Fruit fly (Drosophila melanogaster): Measurements from ENCODE around the gene CG14995.
A peak's percentile ranks its signal among the peaks of the same experiment; 100 is the strongest.

Gene CG14995

DNA sequence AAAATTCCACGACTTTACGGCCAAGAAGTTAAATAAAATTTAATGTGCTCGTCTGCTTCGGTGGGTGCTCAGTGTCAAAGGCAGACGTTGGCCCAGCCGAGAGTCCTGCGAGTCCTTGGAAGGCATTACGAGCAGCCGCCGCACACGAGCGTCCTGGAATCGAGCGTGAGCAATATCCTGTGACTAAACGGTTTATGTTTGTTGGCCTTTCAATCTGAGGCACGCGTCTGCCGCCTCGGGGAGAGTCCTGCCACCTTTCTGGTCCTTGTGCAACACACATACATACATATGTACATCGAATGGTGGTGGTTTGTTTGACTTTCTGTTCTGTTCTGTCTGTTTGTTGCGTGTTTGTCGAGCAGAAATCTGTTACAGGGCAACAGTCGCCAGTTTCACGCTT lies 19.6 kb downstream of the CG14995 start:
- TF ChIP-seq Dll (optimal IDR thresholded peaks at IDR 0.05) (no peak), CG8478 (optimal IDR thresholded peaks at IDR 0.05) (no peak), usp (GFP tag; optimal IDR thresholded peaks at IDR 0.05) (no peak)

dm6 chr3L:4081243-4081642 lies 21.8 kb downstream of the CG14995 start:
- TF ChIP-seq psq (optimal IDR thresholded peaks at IDR 0.05): no peak
- no peak for TF ChIP-seq EcR (GFP tag; optimal IDR thresholded peaks at IDR 0.05)
- TF ChIP-seq CG8478 (optimal IDR thresholded peaks at IDR 0.05): no peak
- TF ChIP-seq Dll (optimal IDR thresholded peaks at IDR 0.05): no peak
- no peak for TF ChIP-seq pan (optimal IDR thresholded peaks at IDR 0.05)
- no peak for TF ChIP-seq usp (GFP tag; optimal IDR thresholded peaks at IDR 0.05)

DNA sequence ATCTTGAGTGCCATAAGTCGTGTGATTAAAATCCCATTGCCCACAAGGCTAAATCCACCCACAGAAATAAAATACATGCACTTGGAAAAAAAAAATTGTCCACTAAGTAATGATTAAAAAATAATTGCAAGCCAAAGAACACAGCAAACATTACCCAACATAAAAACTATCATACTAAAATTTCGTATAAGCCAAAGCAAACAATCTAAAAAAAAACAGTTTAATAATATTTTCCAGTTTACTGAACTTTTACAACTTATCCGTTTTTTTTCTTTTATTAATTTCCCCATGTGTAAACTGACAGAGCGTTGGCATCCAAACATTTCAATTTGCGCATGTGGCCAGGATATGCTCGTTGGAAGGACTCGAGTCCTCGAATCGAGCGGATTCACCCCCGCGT lies 22.8 kb downstream of the CG14995 start:
- TF ChIP-seq usp (GFP tag; optimal IDR thresholded peaks at IDR 0.05) (no peak), psq (optimal IDR thresholded peaks at IDR 0.05) (no peak), EcR (GFP tag; optimal IDR thresholded peaks at IDR 0.05) (no peak), pan (optimal IDR thresholded peaks at IDR 0.05) (no peak), CG8478 (optimal IDR thresholded peaks at IDR 0.05) (no peak), Dll (optimal IDR thresholded peaks at IDR 0.05) (no peak)

dm6 chr3L:4076907-4077306 lies 26.1 kb downstream of the CG14995 start:
- TF ChIP-seq EcR (GFP tag; optimal IDR thresholded peaks at IDR 0.05) (no peak), Dll (optimal IDR thresholded peaks at IDR 0.05) (no peak), CG8478 (optimal IDR thresholded peaks at IDR 0.05) (no peak), psq (optimal IDR thresholded peaks at IDR 0.05) (no peak), pan (optimal IDR thresholded peaks at IDR 0.05) (no peak), usp (GFP tag; optimal IDR thresholded peaks at IDR 0.05) (no peak)

DNA sequence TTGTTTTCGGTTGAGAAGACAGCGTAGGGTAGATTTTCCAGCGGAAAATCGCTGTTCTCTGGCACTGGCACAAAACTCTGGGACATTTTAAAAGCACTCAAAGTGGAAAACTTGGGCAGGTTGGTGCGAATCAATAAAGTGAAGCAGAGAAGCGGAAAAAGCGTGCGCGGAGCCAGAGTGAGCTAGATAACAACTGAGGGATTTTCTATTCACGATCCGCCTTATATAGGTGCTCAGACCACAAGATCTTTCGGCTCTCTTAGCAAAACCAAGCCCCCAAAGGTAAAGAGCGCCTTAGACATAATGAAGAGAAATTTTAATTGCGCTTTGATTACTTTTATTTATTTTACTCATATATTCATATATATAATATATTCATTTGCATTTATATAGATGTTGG lies 29.3 kb downstream of the CG14995 start, which contains the start of gene Faa:
TSS of gene Faa (minus strand) at position 200 of the 400 bp plus-strand sequence.
- no peak for TF ChIP-seq CG8478 (optimal IDR thresholded peaks at IDR 0.05)
- no peak for TF ChIP-seq psq (optimal IDR thresholded peaks at IDR 0.05)
- TF ChIP-seq EcR (GFP tag; optimal IDR thresholded peaks at IDR 0.05): no peak
- no peak for TF ChIP-seq Dll (optimal IDR thresholded peaks at IDR 0.05)
- TF ChIP-seq usp (GFP tag; optimal IDR thresholded peaks at IDR 0.05): no peak
- TF ChIP-seq pan (optimal IDR thresholded peaks at IDR 0.05): no peak

DNA sequence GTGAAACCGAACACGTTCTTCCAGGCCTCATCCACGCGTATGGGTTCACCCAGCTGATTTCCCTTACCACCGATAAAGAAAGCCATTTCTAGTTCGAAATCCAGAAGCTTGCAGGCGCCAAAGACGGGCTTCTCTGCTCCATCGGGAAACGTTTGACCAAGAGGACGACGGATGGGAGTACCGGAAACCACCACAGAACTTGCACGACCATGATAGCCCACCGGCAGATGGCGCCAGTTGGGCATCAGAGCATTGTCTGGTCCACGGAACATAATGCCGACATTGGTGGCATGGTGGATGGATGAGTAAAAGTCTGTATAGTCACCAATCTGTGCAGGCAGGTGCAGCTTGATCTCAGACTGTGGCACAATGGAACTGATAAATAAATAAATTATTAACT lies 30.3 kb downstream of the CG14995 start:
- TF ChIP-seq CG8478 (optimal IDR thresholded peaks at IDR 0.05) (no peak), usp (GFP tag; optimal IDR thresholded peaks at IDR 0.05) (no peak), Dll (optimal IDR thresholded peaks at IDR 0.05) (no peak), pan (optimal IDR thresholded peaks at IDR 0.05) (no peak), EcR (GFP tag; optimal IDR thresholded peaks at IDR 0.05) (no peak), psq (optimal IDR thresholded peaks at IDR 0.05) (no peak)

DNA sequence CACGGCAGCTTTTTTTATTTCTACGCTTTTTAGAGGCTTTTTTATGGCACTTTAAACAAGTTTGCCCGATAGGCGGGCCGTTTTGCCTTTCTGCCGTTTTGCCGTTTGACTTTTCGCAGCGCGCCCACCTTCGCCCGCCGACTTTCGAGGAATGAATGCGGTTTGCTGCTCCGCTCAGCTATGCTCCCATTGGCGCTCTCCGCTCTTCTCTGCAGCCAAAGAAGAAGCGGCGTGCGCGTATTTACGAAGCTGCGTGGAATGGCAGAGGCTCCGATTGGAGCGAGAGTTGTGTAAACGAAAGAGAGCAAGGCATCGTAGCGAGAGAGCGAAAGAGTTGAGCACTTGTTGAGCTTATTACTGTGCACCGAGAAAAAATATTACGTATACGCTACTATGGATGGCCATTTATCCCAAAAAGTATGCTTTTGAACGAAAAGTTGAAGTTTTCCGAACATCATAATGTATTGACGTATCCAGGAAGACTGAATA lies 31.5 kb downstream of the CG14995 start, which contains the start of gene wit:
TSS of gene wit (minus strand) at position 157 of the 489 bp plus-strand sequence.
- TF ChIP-seq Dll (optimal IDR thresholded peaks at IDR 0.05) (peak; percentile 91), psq (optimal IDR thresholded peaks at IDR 0.05) (peak; percentile 65), pan (optimal IDR thresholded peaks at IDR 0.05) (no peak), CG8478 (optimal IDR thresholded peaks at IDR 0.05) (no peak), usp (GFP tag; optimal IDR thresholded peaks at IDR 0.05) (no peak), EcR (GFP tag; optimal IDR thresholded peaks at IDR 0.05) (no peak)

DNA sequence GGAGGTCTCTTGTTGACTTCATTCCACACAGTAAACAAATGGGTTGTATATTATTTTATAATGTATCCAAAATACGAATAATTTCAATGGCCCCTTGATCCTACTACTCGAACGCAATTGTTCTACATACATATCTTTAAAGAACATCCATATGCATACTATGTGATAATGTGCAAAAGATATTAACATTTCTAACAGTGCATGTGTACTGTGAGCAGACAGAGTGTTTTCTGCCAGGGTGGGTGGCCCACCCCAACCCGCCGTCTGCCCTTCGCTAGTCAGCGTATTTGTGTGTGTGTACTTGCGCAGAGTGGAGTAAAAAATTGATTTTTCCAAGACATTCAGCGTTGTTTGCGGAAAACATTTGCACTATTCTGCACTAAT lies 32.1 kb downstream of the CG14995 start:
- TF ChIP-seq EcR (GFP tag; optimal IDR thresholded peaks at IDR 0.05) (no peak), usp (GFP tag; optimal IDR thresholded peaks at IDR 0.05) (no peak), psq (optimal IDR thresholded peaks at IDR 0.05) (no peak), Dll (optimal IDR thresholded peaks at IDR 0.05) (no peak), CG8478 (optimal IDR thresholded peaks at IDR 0.05) (no peak), pan (optimal IDR thresholded peaks at IDR 0.05) (no peak)

DNA sequence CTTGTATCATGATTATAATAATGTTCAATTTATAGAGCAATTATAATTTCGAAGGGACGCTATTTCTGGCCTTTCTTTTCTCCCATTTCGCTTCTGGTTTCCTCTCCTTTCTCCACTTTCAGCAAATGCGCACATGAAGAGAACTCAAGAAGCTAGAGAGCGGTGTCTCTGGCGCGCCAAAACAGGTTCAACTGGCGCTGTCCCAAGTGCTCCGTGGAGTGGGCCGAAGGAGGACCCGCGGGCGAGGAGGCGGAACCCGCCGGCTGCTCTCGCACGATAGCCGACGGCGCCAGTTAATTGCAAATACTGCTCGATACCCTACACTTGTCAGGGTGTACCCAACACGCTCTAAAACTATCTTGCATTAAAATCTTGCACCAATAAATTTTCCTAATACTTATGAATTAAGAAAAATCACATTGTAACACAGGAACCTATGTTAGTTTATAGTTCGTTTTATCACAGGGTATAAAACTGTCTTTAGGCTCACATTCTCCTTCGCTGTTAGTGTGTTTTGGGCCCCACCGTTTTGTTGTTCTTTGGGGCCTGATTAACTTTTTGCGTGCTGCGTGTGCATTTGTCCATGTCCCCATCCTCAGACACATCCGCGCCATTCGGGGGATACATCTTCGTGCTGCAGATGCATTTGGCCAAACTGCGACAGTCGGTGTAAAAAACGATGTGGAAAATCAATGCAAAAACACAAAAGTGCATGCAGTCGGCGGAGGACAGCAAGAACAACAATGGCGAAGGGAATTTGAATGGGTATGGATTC lies 32.6 kb downstream of the CG14995 start:
- TF ChIP-seq Dll (optimal IDR thresholded peaks at IDR 0.05) (peak; percentile 81), usp (GFP tag; optimal IDR thresholded peaks at IDR 0.05) (no peak), CG8478 (optimal IDR thresholded peaks at IDR 0.05) (no peak), psq (optimal IDR thresholded peaks at IDR 0.05) (no peak), EcR (GFP tag; optimal IDR thresholded peaks at IDR 0.05) (no peak), pan (optimal IDR thresholded peaks at IDR 0.05) (peak; percentile 96)

DNA sequence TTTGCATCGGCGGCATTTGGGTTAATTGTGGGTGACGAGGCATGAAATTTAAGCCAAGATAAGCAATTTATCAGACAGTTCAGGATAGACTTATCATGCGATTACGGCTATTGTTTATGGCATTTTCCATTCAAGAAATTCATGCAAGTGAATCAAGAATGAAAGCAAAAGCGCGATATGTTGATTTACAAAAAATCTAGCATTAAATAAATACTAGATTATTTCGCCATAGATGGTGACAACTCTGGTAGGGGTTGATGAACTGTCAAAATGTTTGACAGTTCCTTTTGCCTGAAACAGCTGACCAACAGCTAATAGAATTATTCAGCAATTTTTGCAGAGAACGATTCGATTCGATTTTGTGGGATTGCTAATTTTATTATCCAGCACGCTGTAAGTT lies 34.0 kb downstream of the CG14995 start, which contains the start of gene CG32259:
TSS of gene CG32259 (plus strand) at position 301 of the 400 bp plus-strand sequence.
- TF ChIP-seq psq (optimal IDR thresholded peaks at IDR 0.05) (no peak), pan (optimal IDR thresholded peaks at IDR 0.05) (no peak), CG8478 (optimal IDR thresholded peaks at IDR 0.05) (no peak), usp (GFP tag; optimal IDR thresholded peaks at IDR 0.05) (no peak), Dll (optimal IDR thresholded peaks at IDR 0.05) (no peak), EcR (GFP tag; optimal IDR thresholded peaks at IDR 0.05) (no peak)

DNA sequence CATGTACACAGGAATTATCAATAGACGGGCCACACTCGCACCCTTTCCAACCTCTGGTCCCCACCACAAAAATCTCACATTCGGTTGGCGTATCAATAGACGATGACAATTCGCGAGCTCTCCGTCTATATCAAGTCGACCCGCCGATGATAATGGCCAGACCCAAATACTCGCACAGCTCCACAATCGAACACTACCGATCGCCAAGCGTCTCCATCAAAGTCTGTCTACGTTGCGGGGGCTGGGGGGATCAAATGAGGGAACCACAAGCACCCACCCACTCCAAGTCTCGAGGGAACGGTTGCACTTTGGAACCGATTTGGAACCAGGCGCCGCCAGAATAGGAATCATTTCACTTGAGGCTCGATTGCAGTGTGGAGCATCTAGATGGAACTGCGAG lies 34.7 kb downstream of the CG14995 start:
- no peak for TF ChIP-seq psq (optimal IDR thresholded peaks at IDR 0.05)
- TF ChIP-seq EcR (GFP tag; optimal IDR thresholded peaks at IDR 0.05): no peak
- no peak for TF ChIP-seq usp (GFP tag; optimal IDR thresholded peaks at IDR 0.05)
- no peak for TF ChIP-seq CG8478 (optimal IDR thresholded peaks at IDR 0.05)
- TF ChIP-seq Dll (optimal IDR thresholded peaks at IDR 0.05): no peak
- no peak for TF ChIP-seq pan (optimal IDR thresholded peaks at IDR 0.05)

dm6 chr3L:4061921-4062474 lies 41.1 kb downstream of the CG14995 start, which contains the start of gene dib:
Gene dib, plus strand, starts transcription at chr3L:4062292.
- TF ChIP-seq EcR (GFP tag; optimal IDR thresholded peaks at IDR 0.05) (no peak), pan (optimal IDR thresholded peaks at IDR 0.05) (no peak), psq (optimal IDR thresholded peaks at IDR 0.05) (no peak), Dll (optimal IDR thresholded peaks at IDR 0.05) (no peak), CG8478 (optimal IDR thresholded peaks at IDR 0.05) (no peak), usp (GFP tag; optimal IDR thresholded peaks at IDR 0.05) (no peak)

All from whole organism.